Worm (Caenorhabditis elegans) whole organism, L1 larva: ENCODE results near the gene spo-11.

Experiments used
- C16A3.4 ChIP-seq: fragments of 150-350 bp; optimal IDR thresholded peaks from 2 replicates; lab custom pipeline; 2014; ENCODE audit warnings: missing biosample characterization, missing genetic modification characterization
- F16B12.6 ChIP-seq: fragments of 150-350 bp; optimal IDR thresholded peaks from 2 replicates; lab custom pipeline; 2014; ENCODE audit warnings: missing biosample characterization, missing genetic modification characterization
- Y116A8C.19 ChIP-seq: sonication (generic microtip); optimal IDR thresholded peaks from 2 replicates; lab custom pipeline; 2016; ENCODE audit warnings: missing compliant biosample characterization, missing genetic modification characterization, borderline replicate concordance
- aha-1 ChIP-seq: fragments of 150-350 bp; optimal IDR thresholded peaks from 2 replicates; lab custom pipeline; 2014; ENCODE audit warnings: missing biosample characterization, missing genetic modification characterization
- blmp-1 ChIP-seq: fragments of 150-350 bp; optimal IDR thresholded peaks from 2 replicates; lab custom pipeline; 2014; ENCODE audit warnings: missing biosample characterization, missing genetic modification characterization
- ceh-8 ChIP-seq: fragments of 200-800 bp; sonication (Bioruptor generic); optimal IDR thresholded peaks from 2 replicates; lab custom pipeline; 2018; ENCODE audit warnings: mild to moderate bottlenecking, missing genetic modification characterization, moderate library complexity, missing compliant biosample characterization
- ceh-88 ChIP-seq: fragments of 200-800 bp; sonication (Bioruptor generic); IDR thresholded peaks from 2 replicates; pipeline ENCODE4 v1.3.6; 2022; ENCODE audit warnings: missing genetic modification characterization, missing compliant biosample characterization
- ces-1 ChIP-seq: fragments of 150-350 bp; optimal IDR thresholded peaks from 2 replicates; lab custom pipeline; 2014; ENCODE audit warnings: missing biosample characterization, missing genetic modification reagents, missing genetic modification characterization
- dsc-1 ChIP-seq: sonication (generic microtip); optimal IDR thresholded peaks from 2 replicates; lab custom pipeline; 2016; ENCODE audit warnings: mild to moderate bottlenecking, missing genetic modification characterization, missing compliant biosample characterization
- egl-13 ChIP-seq: sonication (generic microtip); optimal IDR thresholded peaks from 2 replicates; lab custom pipeline; 2016; ENCODE audit warnings: missing genotype, missing genetic modification reagents, missing genetic modification characterization, missing compliant biosample characterization
- egl-27 ChIP-seq, 2 experiments: fragments of 150-350 bp in 1 of 2; sonication (generic microtip); optimal IDR thresholded peaks; 3 replicates each; lab custom pipeline; 2017 to 2018; ENCODE audit warnings: missing biosample characterization in 2 of 2, missing genetic modification characterization in 2 of 2, missing genetic modification reagents in 2 of 2
- elt-2 ChIP-seq: sonication (generic microtip); optimal IDR thresholded peaks from 2 replicates; lab custom pipeline; 2016; ENCODE audit warnings: missing genetic modification characterization, mild to moderate bottlenecking, inconsistent platforms, missing compliant biosample characterization, missing genetic modification reagents
- elt-3 ChIP-seq, 6 experiments: fragments of 150-350 bp in 1 of 6; sonication (generic microtip); optimal IDR thresholded peaks; 2 replicates each; lab custom pipeline; 2017 to 2018; ENCODE audit warnings: missing biosample characterization in 6 of 6, missing genetic modification characterization in 6 of 6, inconsistent platforms in 1 of 6
- fkh-10 ChIP-seq: sonication (generic microtip); optimal IDR thresholded peaks from 2 replicates; lab custom pipeline; 2017; ENCODE audit warnings: missing biosample characterization, missing genetic modification reagents, missing genetic modification characterization
- fkh-4 ChIP-seq: sonication (generic microtip); optimal IDR thresholded peaks from 2 replicates; lab custom pipeline; 2016; ENCODE audit warnings: missing compliant biosample characterization, missing genetic modification characterization, borderline replicate concordance
- grh-1 ChIP-seq: fragments of 200-800 bp; sonication (Bioruptor generic); IDR thresholded peaks from 2 replicates; pipeline ENCODE4 v1.3.6; 2022; ENCODE audit warnings: missing genetic modification reagents, missing genetic modification characterization, missing compliant biosample characterization
- hlh-17 ChIP-seq: fragments of 200-800 bp; sonication (Bioruptor generic); optimal IDR thresholded peaks from 2 replicates; lab custom pipeline; 2018; ENCODE audit warnings: missing genetic modification characterization, mild to moderate bottlenecking, missing compliant biosample characterization, moderate library complexity, borderline replicate concordance
- hlh-4 ChIP-seq: sonication (generic microtip); optimal IDR thresholded peaks from 2 replicates; lab custom pipeline; 2016; ENCODE audit warnings: mild to moderate bottlenecking, missing genetic modification characterization, missing compliant biosample characterization
- hpl-2 ChIP-seq: fragments of 150-350 bp; optimal IDR thresholded peaks from 2 replicates; lab custom pipeline; 2014; ENCODE audit warnings: missing biosample characterization, missing genetic modification reagents, missing genetic modification characterization
- lin-13 ChIP-seq: fragments of 150-350 bp; optimal IDR thresholded peaks from 2 replicates; lab custom pipeline; 2014; ENCODE audit warnings: missing biosample characterization, missing genetic modification reagents, missing genetic modification characterization
- lin-35 ChIP-seq, 2 experiments: fragments of 150-350 bp; optimal IDR thresholded peaks; 2 replicates each; lab custom pipeline; 2014; ENCODE audit warnings: missing biosample characterization in 2 of 2, missing genetic modification characterization in 2 of 2, missing genetic modification reagents in 2 of 2
- lin-39 ChIP-seq: fragments of 150-350 bp; optimal IDR thresholded peaks from 2 replicates; lab custom pipeline; 2014; ENCODE audit warnings: missing biosample characterization, missing genetic modification reagents, missing genetic modification characterization
- lsy-2 ChIP-seq, 2 experiments: fragments of 150-350 bp; optimal IDR thresholded peaks; 2 replicates each; lab custom pipeline; 2014; ENCODE audit warnings: missing biosample characterization in 2 of 2, missing genetic modification characterization in 2 of 2
- mab-9 ChIP-seq: fragments of 200-800 bp; sonication (Bioruptor generic); IDR thresholded peaks from 2 replicates; pipeline ENCODE4 v1.3.6; 2022; ENCODE audit warnings: missing genetic modification reagents, missing genetic modification characterization, missing compliant biosample characterization
- mdl-1 ChIP-seq, 2 experiments: fragments of 150-350 bp; optimal IDR thresholded peaks; 2 replicates each; lab custom pipeline; 2014 to 2017; ENCODE audit warnings: missing biosample characterization in 2 of 2, missing genetic modification characterization in 2 of 2, inconsistent platforms in 1 of 2
- mef-2 ChIP-seq: fragments of 150-350 bp; optimal IDR thresholded peaks from 2 replicates; lab custom pipeline; 2014; ENCODE audit warnings: missing biosample characterization, missing genetic modification characterization
- nhr-11 ChIP-seq: fragments of 150-350 bp; optimal IDR thresholded peaks from 2 replicates; lab custom pipeline; 2014; ENCODE audit warnings: missing biosample characterization, missing genetic modification characterization
- nhr-12 ChIP-seq: sonication (generic microtip); optimal IDR thresholded peaks from 2 replicates; lab custom pipeline; 2017; ENCODE audit warnings: missing biosample characterization, missing genetic modification characterization
- nhr-237 ChIP-seq: fragments of 150-350 bp; optimal IDR thresholded peaks from 2 replicates; lab custom pipeline; 2014; ENCODE audit warnings: missing biosample characterization, missing genetic modification characterization
- nhr-47 ChIP-seq: sonication (generic microtip); optimal IDR thresholded peaks from 2 replicates; lab custom pipeline; 2016; ENCODE audit warnings: mild to moderate bottlenecking, missing genetic modification characterization, moderate library complexity, missing compliant biosample characterization
- nhr-71 ChIP-seq: sonication (generic microtip); optimal IDR thresholded peaks from 2 replicates; lab custom pipeline; 2016; ENCODE audit warnings: mild to moderate bottlenecking, missing genetic modification characterization, moderate library complexity, missing compliant biosample characterization
- nhr-77 ChIP-seq: fragments of 150-350 bp; optimal IDR thresholded peaks from 2 replicates; lab custom pipeline; 2014; ENCODE audit warnings: missing biosample characterization, missing genetic modification characterization
- nhr-85 ChIP-seq: sonication (generic microtip); peaks from one replicate; lab custom pipeline; 2016; ENCODE audit warnings: missing genetic modification characterization, inconsistent platforms, missing compliant biosample characterization
- pag-3 ChIP-seq: sonication (generic microtip); optimal IDR thresholded peaks from 2 replicates; lab custom pipeline; 2017; ENCODE audit warnings: missing genetic modification characterization, mild to moderate bottlenecking, missing compliant biosample characterization, antibody characterized with exemption, borderline replicate concordance; ENCODE audit not compliant: insufficient read depth
- pax-3 ChIP-seq: fragments of 200-800 bp; sonication (Bioruptor generic); optimal IDR thresholded peaks from 2 replicates; lab custom pipeline; 2018; ENCODE audit warnings: mild to moderate bottlenecking, missing genetic modification characterization, moderate library complexity, missing compliant biosample characterization
- pqm-1 ChIP-seq: sonication (generic microtip); optimal IDR thresholded peaks from 3 replicates; lab custom pipeline; 2017; ENCODE audit warnings: missing biosample characterization, missing genetic modification characterization
- rnt-1 ChIP-seq: sonication (generic microtip); optimal IDR thresholded peaks from 2 replicates; lab custom pipeline; 2016; ENCODE audit warnings: mild to moderate bottlenecking, missing genetic modification characterization, moderate library complexity, missing compliant biosample characterization
- skn-1 ChIP-seq: fragments of 150-350 bp; optimal IDR thresholded peaks from 2 replicates; lab custom pipeline; 2014; ENCODE audit warnings: missing biosample characterization, missing genetic modification characterization
- snpc-4 ChIP-seq: fragments of 150-350 bp; optimal IDR thresholded peaks from 2 replicates; lab custom pipeline; 2014; ENCODE audit warnings: missing biosample characterization, missing genetic modification characterization
- sptf-1 ChIP-seq: fragments of 150-350 bp; optimal IDR thresholded peaks from 2 replicates; lab custom pipeline; 2014; ENCODE audit warnings: missing biosample characterization, missing genetic modification characterization
- sup-37 ChIP-seq: fragments of 200-800 bp; sonication (Bioruptor generic); optimal IDR thresholded peaks from 2 replicates; lab custom pipeline; 2018; ENCODE audit warnings: mild to moderate bottlenecking, missing genetic modification characterization, missing compliant biosample characterization
- swsn-7 ChIP-seq: sonication (generic microtip); optimal IDR thresholded peaks from 2 replicates; lab custom pipeline; 2016; ENCODE audit warnings: missing genetic modification characterization, missing compliant biosample characterization
- tbx-2 ChIP-seq: sonication (generic microtip); optimal IDR thresholded peaks from 2 replicates; lab custom pipeline; 2016; ENCODE audit warnings: missing genetic modification characterization, missing compliant biosample characterization
- tlp-1 ChIP-seq: fragments of 150-350 bp; optimal IDR thresholded peaks from 2 replicates; lab custom pipeline; 2014; ENCODE audit warnings: missing biosample characterization, missing genetic modification characterization
- unc-62 ChIP-seq: fragments of 150-350 bp; optimal IDR thresholded peaks from 2 replicates; lab custom pipeline; 2014; ENCODE audit warnings: missing biosample characterization, missing genetic modification reagents, missing genetic modification characterization
- unc-98 ChIP-seq: fragments of 200-800 bp; sonication (Bioruptor generic); IDR thresholded peaks from 2 replicates; pipeline ENCODE4 v1.3.6; 2022; ENCODE audit warnings: missing genetic modification characterization, missing compliant biosample characterization
- xbp-1 ChIP-seq: sonication (generic microtip); optimal IDR thresholded peaks from 2 replicates; lab custom pipeline; 2016; ENCODE audit warnings: missing genetic modification characterization, missing compliant biosample characterization
- zag-1 ChIP-seq: fragments of 150-350 bp; optimal IDR thresholded peaks from 2 replicates; lab custom pipeline; 2014; ENCODE audit warnings: missing biosample characterization, missing genetic modification characterization
- zip-4 ChIP-seq: fragments of 200-800 bp; sonication (Bioruptor generic); optimal IDR thresholded peaks from 2 replicates; lab custom pipeline; 2018; ENCODE audit warnings: mild to moderate bottlenecking, missing genetic modification characterization, moderate library complexity, missing compliant biosample characterization
- ztf-11 ChIP-seq, 2 experiments: sonication (generic microtip); optimal IDR thresholded peaks; 2 replicates each; lab custom pipeline; 2016 to 2017; ENCODE audit warnings: missing genetic modification characterization in 2 of 2, missing biosample characterization in 1 of 2, missing compliant biosample characterization in 1 of 2
- ztf-4 ChIP-seq: fragments of 150-350 bp; optimal IDR thresholded peaks from 2 replicates; lab custom pipeline; 2014; ENCODE audit warnings: missing biosample characterization, missing genetic modification characterization

Gene spo-11

ce11 chrIV:11149454-11150163 lies 24.9 kb upstream of the spo-11 start, which contains the start of the genes F01G4.6 and pfd-1 (continued):
- TF ChIP-seq unc-62 (GFP tag; lab: Kevin White, UChicago) (no peak), xbp-1 (tag; lab: Kevin White, UChicago) (peak; percentile 98), C16A3.4 (peak; percentile 95), pqm-1 (tag; lab: Kevin White, UChicago) (no peak), lin-35 (GFP tag; optimal IDR thresholded peaks at IDR 0.05; lab: Kevin White, UChicago) (peak; percentile 87 to 91), swsn-7 (tag; lab: Kevin White, UChicago) (peak; percentile 95), ztf-11 (tag; optimal IDR thresholded peaks at IDR 0.05; lab: Kevin White, UChicago) (peak in 1 of 2 experiments; percentile 81), hlh-17 (GFP tag; lab: Kevin White, UChicago) (no peak), ceh-88 (GFP tag; lab: Robert Waterston, UW) (peak; percentile 91), aha-1 (tag; lab: Kevin White, UChicago) (peak; percentile 37), F16B12.6 (tag; lab: Kevin White, UChicago) (peak; percentile 73), lin-39 (tag; lab: Kevin White, UChicago) (peak; percentile 58), nhr-85 (tag; lab: Kevin White, UChicago) (peak; percentile 96), mdl-1 (tag; optimal IDR thresholded peaks at IDR 0.05; lab: Kevin White, UChicago) (peak in 1 of 2 experiments; percentile 82), ces-1 (no peak), elt-3 (tag; optimal IDR thresholded peaks at IDR 0.05; lab: Kevin White, UChicago) (peak; percentile 23 to 94 (median 83)), nhr-12 (tag; lab: Kevin White, UChicago) (no peak), tbx-2 (tag; lab: Kevin White, UChicago) (peak; percentile 93), hpl-2 (GFP tag; lab: Kevin White, UChicago) (peak; percentile 51), skn-1 (tag; lab: Kevin White, UChicago) (peak; percentile 88), egl-13 (tag; lab: Kevin White, UChicago) (peak; percentile 89), egl-27 (tag; optimal IDR thresholded peaks at IDR 0.05; lab: Kevin White, UChicago) (no peak), fkh-4 (tag; lab: Kevin White, UChicago) (peak; percentile 64), grh-1 (GFP tag; lab: Robert Waterston, UW) (peak; percentile 84), nhr-77 (tag; lab: Kevin White, UChicago) (peak; percentile 92), sptf-1 (no peak), lsy-2 (tag; optimal IDR thresholded peaks at IDR 0.05; lab: Kevin White, UChicago) (peak; percentile 99), zag-1 (peak; percentile 97), lin-13 (GFP tag; lab: Kevin White, UChicago) (peak; percentile 93), unc-98 (GFP tag; lab: Robert Waterston, UW) (no peak; the same call in 1 of the 2 replicates), tlp-1 (tag; lab: Kevin White, UChicago) (no peak), snpc-4 (tag; lab: Kevin White, UChicago) (peak; percentile 80), nhr-71 (tag; lab: Kevin White, UChicago) (peak; percentile 97), blmp-1 (peak; percentile 88), zip-4 (GFP tag; lab: Kevin White, UChicago) (peak; percentile 83), ztf-4 (tag; lab: Kevin White, UChicago) (peak; percentile 89), nhr-237 (tag; lab: Kevin White, UChicago) (peak; percentile 85), elt-2 (tag; lab: Kevin White, UChicago) (peak; percentile 84), mab-9 (peak; percentile 82), nhr-47 (tag; lab: Kevin White, UChicago) (peak; percentile 96), dsc-1 (tag; lab: Kevin White, UChicago) (peak; percentile 98), fkh-10 (GFP tag; lab: Kevin White, UChicago) (peak; percentile 89), nhr-11 (peak; percentile 90), hlh-4 (no peak), ceh-8 (GFP tag; lab: Kevin White, UChicago) (peak; percentile 88), pag-3 (tag; lab: Kevin White, UChicago) (peak; percentile 71), pax-3 (tag; lab: Kevin White, UChicago) (peak; percentile 91), mef-2 (tag; lab: Kevin White, UChicago) (peak; percentile 53), Y116A8C.19 (no peak), rnt-1 (tag; lab: Kevin White, UChicago) (peak; percentile 93), sup-37 (GFP tag; lab: Kevin White, UChicago) (peak; percentile 37)
